Fruit fly (Drosophila melanogaster) whole organism, embryonic: ENCODE data around the gene pyx.
A peak's percentile ranks its signal among the peaks of the same experiment; 100 is the strongest.

Experiments used
- Ada2b ChIP-seq: fragments of 200-800 bp; sonication (Bioruptor generic); IDR thresholded peaks from 2 replicates; pipeline ENCODE4 v1.3.6; 2022; ENCODE audit warnings: missing biosample characterization, missing genetic modification characterization
- C15 ChIP-seq: fragments of 200-800 bp; sonication (Bioruptor generic); IDR thresholded peaks from 3 replicates; pipeline ENCODE4 v1.3.6; 2022; ENCODE audit warnings: missing biosample characterization, missing genetic modification characterization
- CG10462 ChIP-seq: fragments of 200-800 bp; sonication (Bioruptor generic); optimal IDR thresholded peaks from 2 replicates; lab custom pipeline; 2016; ENCODE audit warnings: missing biosample characterization, missing genetic modification characterization
- CG10543 ChIP-seq: fragments of 200-800 bp; sonication (Bioruptor generic); optimal IDR thresholded peaks from 3 replicates; lab custom pipeline; 2017; ENCODE audit warnings: missing biosample characterization, mild to moderate bottlenecking, missing genetic modification characterization, moderate library complexity
- CG12219 ChIP-seq: fragments of 200-800 bp; sonication (Bioruptor generic); optimal IDR thresholded peaks from 3 replicates; lab custom pipeline; 2018; ENCODE audit warnings: missing biosample characterization, mild to moderate bottlenecking, missing genetic modification characterization
- CG15479 ChIP-seq: fragments of 200-800 bp; sonication (Bioruptor generic); optimal IDR thresholded peaks from 3 replicates; lab custom pipeline; 2019; ENCODE audit warnings: missing biosample characterization, mild to moderate bottlenecking, missing genetic modification characterization, moderate library complexity
- CG1602 ChIP-seq: fragments of 200-800 bp; sonication (Bioruptor generic); optimal IDR thresholded peaks from 3 replicates; lab custom pipeline; 2016; ENCODE audit warnings: missing biosample characterization, missing genetic modification characterization
- CG16863 ChIP-seq: fragments of 200-800 bp; sonication (Bioruptor generic); optimal IDR thresholded peaks from 3 replicates; lab custom pipeline; 2016; ENCODE audit warnings: missing biosample characterization, missing genetic modification characterization
- CG2129 ChIP-seq: fragments of 200-800 bp; sonication (Bioruptor generic); IDR thresholded peaks from 2 replicates; pipeline ENCODE4 v1.3.6; 2022; ENCODE audit warnings: missing biosample characterization, missing genetic modification characterization; ENCODE audit not compliant: partially characterized antibody
- CG2199 ChIP-seq: fragments of 200-800 bp; sonication (Bioruptor generic); IDR thresholded peaks from 3 replicates; pipeline ENCODE4 v1.3.6; 2022; ENCODE audit warnings: missing biosample characterization, missing genetic modification characterization
- CG33557 ChIP-seq: fragments of 200-800 bp; sonication (Bioruptor generic); optimal IDR thresholded peaks from 2 replicates; lab custom pipeline; 2019; ENCODE audit warnings: missing biosample characterization, mild to moderate bottlenecking, missing genetic modification characterization, moderate library complexity
- CG3838 ChIP-seq: fragments of 200-800 bp; sonication (Bioruptor generic); optimal IDR thresholded peaks from 3 replicates; lab custom pipeline; 2016; ENCODE audit warnings: missing biosample characterization, missing genetic modification characterization
- CG4404 ChIP-seq: fragments of 200-800 bp; sonication (Bioruptor generic); IDR thresholded peaks from 2 replicates; pipeline ENCODE4 v1.3.6; 2022; ENCODE audit warnings: missing biosample characterization, missing genetic modification characterization
- CG4617 ChIP-seq: fragments of 200-800 bp; sonication (Bioruptor generic); optimal IDR thresholded peaks from 3 replicates; lab custom pipeline; 2016; ENCODE audit warnings: missing biosample characterization, missing genetic modification characterization, borderline replicate concordance
- CG7271 ChIP-seq: fragments of 200-800 bp; sonication (Bioruptor generic); optimal IDR thresholded peaks from 2 replicates; lab custom pipeline; 2018; ENCODE audit warnings: missing biosample characterization, mild to moderate bottlenecking, missing genetic modification characterization, moderate library complexity
- CG9727 ChIP-seq: fragments of 200-800 bp; sonication (Bioruptor generic); optimal IDR thresholded peaks from 3 replicates; lab custom pipeline; 2017; ENCODE audit warnings: missing biosample characterization, mild to moderate bottlenecking, missing genetic modification characterization
- Chrac-16 ChIP-seq: fragments of 200-800 bp; sonication (Bioruptor generic); optimal IDR thresholded peaks from 3 replicates; lab custom pipeline; 2016; ENCODE audit warnings: missing biosample characterization, missing genetic modification characterization
- Dad ChIP-seq: fragments of 200-800 bp; sonication (Bioruptor generic); optimal IDR thresholded peaks from 3 replicates; lab custom pipeline; 2016; ENCODE audit warnings: missing biosample characterization, missing genetic modification characterization
- Fer1 ChIP-seq: fragments of 200-800 bp; sonication (Bioruptor generic); optimal IDR thresholded peaks from 2 replicates; lab custom pipeline; 2017; ENCODE audit warnings: missing biosample characterization, mild to moderate bottlenecking, missing genetic modification characterization
- HLH4C ChIP-seq: fragments of 200-800 bp; sonication (Bioruptor generic); IDR thresholded peaks from 3 replicates; pipeline ENCODE4 v1.3.6; 2022; ENCODE audit warnings: missing biosample characterization, missing genetic modification characterization; ENCODE audit not compliant: partially characterized antibody
- HmgD ChIP-seq: fragments of 200-800 bp; sonication (Bioruptor generic); optimal IDR thresholded peaks from 3 replicates; lab custom pipeline; 2016; ENCODE audit warnings: missing biosample characterization, missing genetic modification characterization
- Kr ChIP-seq: fragments of 200-800 bp; sonication (Bioruptor generic); optimal IDR thresholded peaks from 2 replicates; lab custom pipeline; 2017; ENCODE audit warnings: missing biosample characterization, mild to moderate bottlenecking, missing genetic modification characterization
- MTF-1 ChIP-seq: fragments of 200-800 bp; sonication (Bioruptor generic); optimal IDR thresholded peaks from 2 replicates; lab custom pipeline; 2018; ENCODE audit warnings: missing biosample characterization, mild to moderate bottlenecking, missing genetic modification characterization, borderline replicate concordance
- Meics ChIP-seq: fragments of 200-800 bp; sonication (Bioruptor generic); optimal IDR thresholded peaks from 2 replicates; lab custom pipeline; 2017; ENCODE audit warnings: missing biosample characterization, mild to moderate bottlenecking, missing genetic modification characterization
- Pdp1 ChIP-seq, 2 experiments: fragments of 200-800 bp; sonication (Bioruptor generic); optimal IDR thresholded peaks; 3 replicates each; lab custom pipeline; 2016; ENCODE audit warnings: missing biosample characterization in 2 of 2, missing genetic modification characterization in 2 of 2, mild to moderate bottlenecking in 1 of 2, moderate library complexity in 1 of 2
- Ptx1 ChIP-seq: fragments of 200-800 bp; sonication (Bioruptor generic); IDR thresholded peaks from 2 replicates; pipeline ENCODE4 v1.3.6; 2022; ENCODE audit warnings: missing biosample characterization, missing genetic modification characterization
- TFAM ChIP-seq: fragments of 200-800 bp; sonication (Bioruptor generic); optimal IDR thresholded peaks from 2 replicates; lab custom pipeline; 2017; ENCODE audit warnings: missing biosample characterization, missing genetic modification characterization, inconsistent platforms
- Tbp ChIP-seq: fragments of >200 bp; optimal IDR thresholded peaks from 2 replicates; lab custom pipeline; 2018; ENCODE audit warnings: missing biosample characterization, missing genetic modification characterization
- cwo ChIP-seq: fragments of 200-800 bp; sonication (Bioruptor generic); optimal IDR thresholded peaks from 3 replicates; lab custom pipeline; 2017; ENCODE audit warnings: missing biosample characterization, missing genetic modification characterization, mild to moderate bottlenecking, moderate library complexity, missing genetic modification reagents
- dan ChIP-seq: fragments of 200-800 bp; sonication (Bioruptor generic); IDR thresholded peaks from 2 replicates; pipeline ENCODE4 v1.3.6; 2022; ENCODE audit warnings: missing biosample characterization, missing genetic modification characterization
- eve ChIP-seq, 2 experiments: fragments of >200 bp; optimal IDR thresholded peaks; 2 replicates each; lab custom pipeline; 2017; ENCODE audit warnings: missing biosample characterization in 2 of 2, missing genetic modification characterization in 2 of 2
- gem ChIP-seq: fragments of 200-800 bp; sonication (Bioruptor generic); optimal IDR thresholded peaks from 2 replicates; lab custom pipeline; 2019; ENCODE audit warnings: missing biosample characterization, mild to moderate bottlenecking, missing genetic modification characterization, moderate library complexity
- gro ChIP-seq: fragments of 200-800 bp; sonication (Bioruptor generic); optimal IDR thresholded peaks from 2 replicates; lab custom pipeline; 2016; ENCODE audit warnings: missing biosample characterization, missing genetic modification characterization
- h ChIP-seq: fragments of >200 bp; optimal IDR thresholded peaks from 2 replicates; lab custom pipeline; 2017
- her ChIP-seq: fragments of 200-800 bp; sonication (Bioruptor generic); optimal IDR thresholded peaks from 2 replicates; lab custom pipeline; 2016; ENCODE audit warnings: missing biosample characterization, missing genetic modification characterization
- knrl ChIP-seq: fragments of 200-800 bp; sonication (Bioruptor generic); IDR thresholded peaks from 3 replicates; pipeline ENCODE4 v1.3.6; 2022; ENCODE audit warnings: missing biosample characterization, missing genetic modification characterization; ENCODE audit not compliant: partially characterized antibody
- nmo ChIP-seq: fragments of 200-800 bp; sonication (Bioruptor generic); optimal IDR thresholded peaks from 2 replicates; lab custom pipeline; 2018; ENCODE audit warnings: missing biosample characterization, mild to moderate bottlenecking, missing genetic modification characterization, moderate library complexity
- oc ChIP-seq: fragments of 200-800 bp; sonication (Bioruptor generic); optimal IDR thresholded peaks from 2 replicates; lab custom pipeline; 2018; ENCODE audit warnings: missing biosample characterization, mild to moderate bottlenecking, missing genetic modification characterization, moderate library complexity
- p53 ChIP-seq: fragments of 200-800 bp; sonication (Bioruptor generic); optimal IDR thresholded peaks from 2 replicates; lab custom pipeline; 2016; ENCODE audit warnings: missing biosample characterization, missing genetic modification characterization
- pum ChIP-seq: fragments of 200-800 bp; sonication (Bioruptor generic); optimal IDR thresholded peaks from 2 replicates; lab custom pipeline; 2016; ENCODE audit warnings: missing biosample characterization, missing genetic modification characterization
- sd ChIP-seq: fragments of 200-800 bp; sonication (Bioruptor generic); optimal IDR thresholded peaks from 3 replicates; lab custom pipeline; 2018; ENCODE audit warnings: missing biosample characterization, mild to moderate bottlenecking, missing genetic modification characterization, moderate library complexity
- sens ChIP-seq: fragments of 200-800 bp; sonication (Bioruptor generic); peaks from one replicate; lab custom pipeline; 2016; ENCODE audit warnings: missing biosample characterization, missing genetic modification characterization
- sna ChIP-seq: fragments of 200-800 bp; sonication (Bioruptor generic); IDR thresholded peaks from 2 replicates; pipeline ENCODE4 v1.3.6; 2022; ENCODE audit warnings: missing biosample characterization, missing genetic modification characterization; ENCODE audit not compliant: partially characterized antibody
- unc-4 ChIP-seq: fragments of 200-800 bp; sonication (Bioruptor generic); IDR thresholded peaks from 2 replicates; pipeline ENCODE4 v1.3.6; 2022; ENCODE audit warnings: missing biosample characterization, missing genetic modification characterization; ENCODE audit not compliant: partially characterized antibody
- usp ChIP-seq: fragments of >200 bp; optimal IDR thresholded peaks from 2 replicates; lab custom pipeline; 2017; ENCODE audit warnings: missing biosample characterization, missing genetic modification characterization
- vvl ChIP-seq: fragments of 200-800 bp; sonication (Bioruptor generic); IDR thresholded peaks from 2 replicates; pipeline ENCODE4 v1.3.6; 2022; ENCODE audit warnings: missing biosample characterization, missing genetic modification characterization
- zfh2 ChIP-seq: fragments of 200-800 bp; sonication (Bioruptor generic); optimal IDR thresholded peaks from 2 replicates; lab custom pipeline; 2016; ENCODE audit warnings: missing biosample characterization, missing genetic modification characterization

pyx gene

DNA sequence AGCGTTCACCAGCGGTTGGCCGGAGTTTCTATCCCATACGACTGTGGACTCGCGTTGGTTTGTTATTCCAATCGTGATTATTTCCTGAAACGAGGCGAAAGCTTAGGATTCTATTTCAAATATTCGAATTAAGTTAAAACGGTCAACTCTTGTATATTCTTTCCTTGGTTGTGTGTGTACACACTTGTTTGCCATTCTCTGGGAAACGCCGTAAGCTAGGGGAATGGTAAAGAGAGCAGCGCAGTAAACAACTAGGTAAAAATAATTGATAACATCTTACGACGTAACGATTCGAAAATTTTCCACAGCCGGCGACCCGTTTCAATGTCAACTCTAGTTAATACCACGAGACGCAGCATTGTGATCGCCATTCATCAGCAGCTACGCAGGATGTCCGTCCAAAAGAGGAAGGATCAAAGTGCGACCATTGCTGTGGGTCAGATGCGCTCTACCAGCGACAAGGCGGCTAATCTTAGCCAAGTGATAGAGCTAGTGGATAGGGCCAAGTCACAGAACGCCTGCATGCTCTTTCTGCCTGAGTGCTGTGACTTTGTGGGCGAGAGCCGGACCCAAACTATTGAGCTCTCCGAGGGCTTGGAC is 19.2 kb downstream of the pyx start, which contains the start of gene NitFhit (continued):
- TF ChIP-seq CG4617 (peak; percentile 34), CG4404 (GFP tag; lab: Robert Waterston, UW) (no peak), Fer1 (GFP tag; lab: Kevin White, UChicago) (peak; percentile 10), Dad (GFP tag; lab: Kevin White, UChicago) (no peak), eve (GFP tag; optimal IDR thresholded peaks at IDR 0.05; lab: Kevin White, UChicago) (no peak)

DNA sequence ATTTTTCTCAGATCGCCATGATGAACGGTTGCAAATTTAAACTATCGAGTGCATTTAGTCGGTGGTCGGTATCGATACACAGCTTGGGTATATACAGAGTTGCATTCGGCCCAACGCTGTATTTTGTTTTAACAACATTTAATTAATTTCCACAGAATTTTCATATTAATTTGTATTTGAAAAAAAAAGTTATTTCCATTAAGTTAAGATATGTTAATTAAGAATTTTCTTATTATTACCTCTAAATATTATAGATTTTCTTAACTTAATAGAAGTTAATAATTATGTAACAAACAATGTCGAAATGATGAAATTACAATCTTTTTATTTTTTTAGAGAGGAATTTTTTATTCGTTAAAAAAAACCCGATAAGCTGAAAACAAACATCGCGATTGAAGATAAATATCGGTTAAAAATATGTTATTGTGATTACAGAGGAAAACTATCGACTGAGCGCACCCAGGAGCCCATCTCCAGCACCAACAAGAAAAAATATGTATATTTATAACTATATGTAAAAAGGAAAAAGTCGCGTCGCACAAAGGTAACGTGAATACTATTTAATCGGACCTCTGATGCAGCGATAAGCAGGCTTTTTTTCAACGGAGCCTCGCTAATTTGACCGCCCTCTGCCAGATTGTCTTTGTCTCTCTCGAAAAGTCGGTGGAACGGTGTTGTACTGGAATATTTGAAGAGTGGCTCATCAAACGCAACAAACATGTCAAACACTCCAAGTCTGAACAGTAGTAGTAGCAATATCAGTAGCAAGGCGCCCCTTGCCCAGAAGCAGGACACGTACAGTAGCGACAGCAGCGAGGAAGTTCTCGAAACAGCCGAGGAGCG is 22.9 kb downstream of the pyx start, which contains the start of the genes rno and mri:
Gene rno (minus strand): TSS at position 9 of the 843 bp plus-strand sequence.
Gene mri (plus strand): TSS at position 421 of the 843 bp plus-strand sequence.
- TF ChIP-seq her (GFP tag; lab: Kevin White, UChicago) = no peak
- peak; percentile 83 for TF ChIP-seq CG9727 (GFP tag; lab: Kevin White, UChicago)
- peak; percentile 51 for TF ChIP-seq cwo
- TF ChIP-seq C15 (GFP tag; lab: Robert Waterston, UW) = no peak
- TF ChIP-seq unc-4 = peak; percentile 87
- TF ChIP-seq TFAM (GFP tag; lab: Kevin White, UChicago) = no peak
- peak; percentile 81 for TF ChIP-seq vvl (GFP tag; lab: Robert Waterston, UW)
- TF ChIP-seq zfh2 (GFP tag; lab: Kevin White, UChicago) = peak; percentile 61
- no peak for TF ChIP-seq CG12219 (GFP tag; lab: Kevin White, UChicago)
- no peak for TF ChIP-seq MTF-1 (GFP tag; lab: Kevin White, UChicago)
- TF ChIP-seq CG33557 (GFP tag; lab: Kevin White, UChicago) = peak; percentile 61
- TF ChIP-seq oc (tag; lab: Kevin White, UChicago) = no peak
- TF ChIP-seq CG1602 (GFP tag; lab: Kevin White, UChicago) = peak; percentile 70
- TF ChIP-seq nmo = peak; percentile 86
- TF ChIP-seq CG3838 = no peak
- no peak for TF ChIP-seq p53
- TF ChIP-seq Chrac-16 (GFP tag; lab: Kevin White, UChicago) = peak; percentile 67
- peak; percentile 91 for TF ChIP-seq HLH4C (GFP tag; lab: Robert Waterston, UW)
- peak; percentile 20 for TF ChIP-seq pum (GFP tag; lab: Kevin White, UChicago)
- TF ChIP-seq sna (GFP tag; lab: Robert Waterston, UW) = peak; percentile 93
- TF ChIP-seq eve (GFP tag; optimal IDR thresholded peaks at IDR 0.05; lab: Kevin White, UChicago) = no peak
- no peak for TF ChIP-seq HmgD (GFP tag; lab: Kevin White, UChicago)
- peak; percentile 63 for TF ChIP-seq sens (GFP tag; lab: Kevin White, UChicago)
- peak; percentile 30 for TF ChIP-seq sd (tag; lab: Kevin White, UChicago)
- TF ChIP-seq CG15479 = no peak
- TF ChIP-seq CG10543 = peak; percentile 85
- no peak for TF ChIP-seq dan (GFP tag; lab: Robert Waterston, UW)
- peak; percentile 59; the same call in 1 of the 2 replicates for TF ChIP-seq Ada2b (GFP tag; lab: Robert Waterston, UW)
- no peak for TF ChIP-seq CG7271 (tag; lab: Kevin White, UChicago)
- no peak for TF ChIP-seq usp
- peak; percentile 90 for TF ChIP-seq gem (tag; lab: Kevin White, UChicago)
- no peak for TF ChIP-seq Kr
- no peak for TF ChIP-seq CG2199 (GFP tag; lab: Robert Waterston, UW)
- TF ChIP-seq Pdp1 (GFP tag; optimal IDR thresholded peaks at IDR 0.05; lab: Kevin White, UChicago) = peak in 1 of 2 experiments; percentile 50
- no peak for TF ChIP-seq h (lab: Kevin White, UChicago)
- TF ChIP-seq CG10462 (GFP tag; lab: Kevin White, UChicago) = peak; percentile 50
- TF ChIP-seq knrl = peak; percentile 95
- peak; percentile 81 for TF ChIP-seq Ptx1 (GFP tag; lab: Robert Waterston, UW)
- no peak for TF ChIP-seq Tbp (GFP tag; lab: Kevin White, UChicago)
- no peak for TF ChIP-seq gro (GFP tag; lab: Kevin White, UChicago)
- peak; percentile 82 for TF ChIP-seq CG2129
- peak; percentile 65 for TF ChIP-seq Meics (GFP tag; lab: Kevin White, UChicago)
- TF ChIP-seq CG16863 (GFP tag; lab: Kevin White, UChicago) = no peak
